Fruit fly (Drosophila melanogaster) whole organism: ENCODE measurements around the gene Cyp303a1.

Source experiments
- CG8478 ChIP-seq: fragments of >200 bp; optimal IDR thresholded peaks from 2 replicates; lab custom pipeline; 2018; ENCODE audit warnings: inconsistent platforms
- EcR ChIP-seq, 2 experiments: fragments of >200 bp; optimal IDR thresholded peaks; 2 replicates each; lab custom pipeline; 2017; ENCODE audit warnings: missing biosample characterization in 2 of 2, missing genetic modification characterization in 2 of 2, missing genetic modification reagents in 2 of 2

DNA sequence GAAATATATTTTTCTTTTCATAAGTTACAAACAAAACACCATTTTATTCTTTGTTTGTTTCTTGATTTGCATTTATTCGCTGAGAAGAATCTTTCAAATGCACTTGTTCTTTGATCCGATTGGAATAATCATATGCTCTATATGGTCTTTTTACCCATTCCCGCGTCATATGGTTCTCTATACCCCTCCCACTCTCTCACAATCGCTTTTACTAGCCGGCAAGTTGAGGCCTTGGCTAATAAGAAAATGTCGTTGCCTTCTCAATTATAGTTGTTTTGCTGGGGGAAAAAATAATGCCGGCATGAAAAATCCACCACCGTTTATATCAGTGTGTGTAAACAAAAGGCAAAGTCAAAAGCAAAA, 25.1 kb upstream of the Cyp303a1 start:
- TF ChIP-seq CG8478 (lab: Kevin White, UChicago) (no peak), EcR (GFP tag; optimal IDR thresholded peaks at IDR 0.05; lab: Kevin White, UChicago) (no peak)
